Worm (Caenorhabditis elegans) whole organism, L1 larva: Measurements from ENCODE around the gene F28A12.10.

Experiments used
- C34B4.2 ChIP-seq: sonication (generic microtip); optimal IDR thresholded peaks from 2 replicates; lab custom pipeline; 2017; ENCODE audit warnings: mild to moderate bottlenecking, missing genetic modification characterization, missing compliant biosample characterization
- alr-1 ChIP-seq: fragments of 200-800 bp; sonication (Bioruptor generic); optimal IDR thresholded peaks from 2 replicates; lab custom pipeline; 2018; ENCODE audit warnings: borderline replicate concordance, mild to moderate bottlenecking, missing genetic modification characterization, missing compliant biosample characterization
- ama-1 ChIP-seq: fragments of 150-350 bp; optimal IDR thresholded peaks from 2 replicates; lab custom pipeline; 2014
- ceh-63 ChIP-seq: fragments of 200-800 bp; sonication (Bioruptor generic); optimal IDR thresholded peaks from 2 replicates; lab custom pipeline; 2018; ENCODE audit warnings: mild to moderate bottlenecking, missing genetic modification characterization, missing compliant biosample characterization
- ceh-8 ChIP-seq: fragments of 200-800 bp; sonication (Bioruptor generic); optimal IDR thresholded peaks from 2 replicates; lab custom pipeline; 2018; ENCODE audit warnings: mild to moderate bottlenecking, missing genetic modification characterization, moderate library complexity, missing compliant biosample characterization
- dsc-1 ChIP-seq: sonication (generic microtip); optimal IDR thresholded peaks from 2 replicates; lab custom pipeline; 2016; ENCODE audit warnings: mild to moderate bottlenecking, missing genetic modification characterization, missing compliant biosample characterization
- efl-1 ChIP-seq, 4 experiments: fragments of 150-350 bp; optimal IDR thresholded peaks in 3 of 4; peaks in 1 of 4; 1 replicate in 1 of 4; 2 replicates in 3 of 4; lab custom pipeline; 2014; ENCODE audit warnings: missing biosample characterization in 2 of 4, missing genetic modification characterization in 2 of 4, missing genetic modification reagents in 2 of 4
- efl-3 ChIP-seq: fragments of 200-800 bp; sonication (Bioruptor generic); optimal IDR thresholded peaks from 2 replicates; lab custom pipeline; 2018; ENCODE audit warnings: mild to moderate bottlenecking, missing genetic modification characterization, missing compliant biosample characterization
- elt-2 ChIP-seq: sonication (generic microtip); optimal IDR thresholded peaks from 2 replicates; lab custom pipeline; 2016; ENCODE audit warnings: missing genetic modification characterization, mild to moderate bottlenecking, inconsistent platforms, missing compliant biosample characterization, missing genetic modification reagents
- elt-3 ChIP-seq, 6 experiments: fragments of 150-350 bp in 1 of 6; sonication (generic microtip); optimal IDR thresholded peaks; 2 replicates each; lab custom pipeline; 2017 to 2018; ENCODE audit warnings: missing biosample characterization in 6 of 6, missing genetic modification characterization in 6 of 6, inconsistent platforms in 1 of 6
- fkh-10 ChIP-seq: sonication (generic microtip); optimal IDR thresholded peaks from 2 replicates; lab custom pipeline; 2017; ENCODE audit warnings: missing biosample characterization, missing genetic modification reagents, missing genetic modification characterization
- fkh-4 ChIP-seq: sonication (generic microtip); optimal IDR thresholded peaks from 2 replicates; lab custom pipeline; 2016; ENCODE audit warnings: missing compliant biosample characterization, missing genetic modification characterization, borderline replicate concordance
- isw-1 ChIP-seq: fragments of 200-800 bp; sonication (Bioruptor generic); IDR thresholded peaks from 2 replicates; pipeline ENCODE4 v1.3.6; 2022; ENCODE audit warnings: missing genetic modification characterization, missing compliant biosample characterization
- lin-13 ChIP-seq: fragments of 150-350 bp; optimal IDR thresholded peaks from 2 replicates; lab custom pipeline; 2014; ENCODE audit warnings: missing biosample characterization, missing genetic modification reagents, missing genetic modification characterization
- lin-35 ChIP-seq, 2 experiments: fragments of 150-350 bp; optimal IDR thresholded peaks; 2 replicates each; lab custom pipeline; 2014; ENCODE audit warnings: missing biosample characterization in 2 of 2, missing genetic modification characterization in 2 of 2, missing genetic modification reagents in 2 of 2
- lin-39 ChIP-seq: fragments of 150-350 bp; optimal IDR thresholded peaks from 2 replicates; lab custom pipeline; 2014; ENCODE audit warnings: missing biosample characterization, missing genetic modification reagents, missing genetic modification characterization
- mdl-1 ChIP-seq, 2 experiments: fragments of 150-350 bp; optimal IDR thresholded peaks; 2 replicates each; lab custom pipeline; 2014 to 2017; ENCODE audit warnings: missing biosample characterization in 2 of 2, missing genetic modification characterization in 2 of 2, inconsistent platforms in 1 of 2
- nhr-12 ChIP-seq: sonication (generic microtip); optimal IDR thresholded peaks from 2 replicates; lab custom pipeline; 2017; ENCODE audit warnings: missing biosample characterization, missing genetic modification characterization
- nhr-28 ChIP-seq: fragments of 150-350 bp; optimal IDR thresholded peaks from 2 replicates; lab custom pipeline; 2014; ENCODE audit warnings: missing biosample characterization, missing genetic modification characterization
- nhr-71 ChIP-seq: sonication (generic microtip); optimal IDR thresholded peaks from 2 replicates; lab custom pipeline; 2016; ENCODE audit warnings: mild to moderate bottlenecking, missing genetic modification characterization, moderate library complexity, missing compliant biosample characterization
- nhr-84 ChIP-seq: sonication (generic microtip); optimal IDR thresholded peaks from 2 replicates; lab custom pipeline; 2017; ENCODE audit warnings: missing biosample characterization, missing genetic modification characterization
- nhr-85 ChIP-seq: sonication (generic microtip); peaks from one replicate; lab custom pipeline; 2016; ENCODE audit warnings: missing genetic modification characterization, inconsistent platforms, missing compliant biosample characterization
- nhr-90 ChIP-seq: sonication (generic microtip); optimal IDR thresholded peaks from 2 replicates; lab custom pipeline; 2016; ENCODE audit warnings: mild to moderate bottlenecking, missing genetic modification characterization, missing compliant biosample characterization; ENCODE audit not compliant: poor library complexity
- pag-3 ChIP-seq: sonication (generic microtip); optimal IDR thresholded peaks from 2 replicates; lab custom pipeline; 2017; ENCODE audit warnings: missing genetic modification characterization, mild to moderate bottlenecking, missing compliant biosample characterization, antibody characterized with exemption, borderline replicate concordance; ENCODE audit not compliant: insufficient read depth
- pax-3 ChIP-seq: fragments of 200-800 bp; sonication (Bioruptor generic); optimal IDR thresholded peaks from 2 replicates; lab custom pipeline; 2018; ENCODE audit warnings: mild to moderate bottlenecking, missing genetic modification characterization, moderate library complexity, missing compliant biosample characterization
- snpc-4 ChIP-seq: fragments of 150-350 bp; optimal IDR thresholded peaks from 2 replicates; lab custom pipeline; 2014; ENCODE audit warnings: missing biosample characterization, missing genetic modification characterization
- snu-23 ChIP-seq: sonication (generic microtip); optimal IDR thresholded peaks from 2 replicates; lab custom pipeline; 2016; ENCODE audit warnings: missing genetic modification characterization, missing compliant biosample characterization
- sup-37 ChIP-seq: fragments of 200-800 bp; sonication (Bioruptor generic); optimal IDR thresholded peaks from 2 replicates; lab custom pipeline; 2018; ENCODE audit warnings: mild to moderate bottlenecking, missing genetic modification characterization, missing compliant biosample characterization
- swsn-7 ChIP-seq: sonication (generic microtip); optimal IDR thresholded peaks from 2 replicates; lab custom pipeline; 2016; ENCODE audit warnings: missing genetic modification characterization, missing compliant biosample characterization
- tlp-1 ChIP-seq: fragments of 150-350 bp; optimal IDR thresholded peaks from 2 replicates; lab custom pipeline; 2014; ENCODE audit warnings: missing biosample characterization, missing genetic modification characterization
- unc-30 ChIP-seq: sonication (generic microtip); optimal IDR thresholded peaks from 2 replicates; lab custom pipeline; 2017; ENCODE audit warnings: missing biosample characterization, missing genetic modification characterization
- unc-86 ChIP-seq: sonication (generic microtip); optimal IDR thresholded peaks from 2 replicates; lab custom pipeline; 2016; ENCODE audit warnings: missing genetic modification characterization, missing compliant biosample characterization
- unc-98 ChIP-seq: fragments of 200-800 bp; sonication (Bioruptor generic); IDR thresholded peaks from 2 replicates; pipeline ENCODE4 v1.3.6; 2022; ENCODE audit warnings: missing genetic modification characterization, missing compliant biosample characterization
- zag-1 ChIP-seq: fragments of 150-350 bp; optimal IDR thresholded peaks from 2 replicates; lab custom pipeline; 2014; ENCODE audit warnings: missing biosample characterization, missing genetic modification characterization
- ztf-4 ChIP-seq: fragments of 150-350 bp; optimal IDR thresholded peaks from 2 replicates; lab custom pipeline; 2014; ENCODE audit warnings: missing biosample characterization, missing genetic modification characterization

Gene F28A12.10

ce11 chrV:8637666-8638271 is at the start of gene F28A12.10, which contains the start of gene acd-4:
Gene F28A12.10 (minus strand): TSS chrV:8637766.
Gene acd-4 (plus strand): TSS chrV:8638221.
- TF ChIP-seq unc-86 (tag; lab: Kevin White, UChicago), result no peak
- TF ChIP-seq lin-13, result no peak
- no peak for TF ChIP-seq efl-1 (optimal IDR thresholded peaks at IDR 0.05; lab: Kevin White, UChicago)
- no peak for TF ChIP-seq efl-1 (GFP tag; optimal IDR thresholded peaks at IDR 0.05 in 1 of 2; lab: Kevin White, UChicago)

ce11 chrV:8686764-8687163 is 49.2 kb upstream of the F28A12.10 start, which contains the start of gene ZC190.7:
Gene ZC190.7 (minus strand): TSS chrV:8686864.
- no peak for TF ChIP-seq efl-3 (GFP tag; lab: Kevin White, UChicago)
- TF ChIP-seq efl-1 (optimal IDR thresholded peaks at IDR 0.05; lab: Kevin White, UChicago), result no peak
- TF ChIP-seq efl-1 (GFP tag; optimal IDR thresholded peaks at IDR 0.05 in 1 of 2; lab: Kevin White, UChicago), result no peak
- no peak for TF ChIP-seq alr-1 (tag; lab: Kevin White, UChicago)
- TF ChIP-seq nhr-84 (tag; lab: Kevin White, UChicago), result no peak
- no peak for TF ChIP-seq mdl-1 (tag; optimal IDR thresholded peaks at IDR 0.05; lab: Kevin White, UChicago)
- no peak for TF ChIP-seq lin-39 (tag; lab: Kevin White, UChicago)
- TF ChIP-seq zag-1 (tag; lab: Kevin White, UChicago), result no peak

ce11 chrV:8683787-8684186 is 46.2 kb upstream of the F28A12.10 start:
- TF ChIP-seq nhr-85, result no peak
- TF ChIP-seq dsc-1 (tag; lab: Kevin White, UChicago), result peak; percentile 76
- peak; percentile 67 for TF ChIP-seq fkh-4 (tag; lab: Kevin White, UChicago)

DNA sequence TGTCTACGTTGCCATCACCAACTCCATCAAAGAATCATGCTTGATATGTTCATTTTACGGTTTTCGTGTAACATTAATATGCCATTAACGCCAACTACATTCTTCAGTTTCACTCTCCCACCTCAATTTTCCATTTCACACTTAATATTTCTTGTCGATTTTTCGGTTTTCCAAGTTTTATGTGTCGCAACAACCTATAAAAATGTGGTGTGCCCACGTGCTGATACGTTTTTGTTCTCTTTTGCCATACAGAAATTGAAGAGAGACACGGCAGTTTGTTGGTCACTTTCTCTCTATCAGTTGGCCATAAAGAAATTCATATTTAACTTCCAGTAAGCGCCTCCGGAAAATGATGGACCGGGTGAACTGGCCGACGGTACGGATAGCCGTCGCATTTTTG is 45.2 kb upstream of the F28A12.10 start, which contains the start of gene cln-3.3:
Gene cln-3.3 (plus strand): TSS at position 334 of the 400 bp plus-strand sequence.
- TF ChIP-seq alr-1 (tag; lab: Kevin White, UChicago) (no peak), elt-2 (peak; percentile 61), snpc-4 (tag; lab: Kevin White, UChicago) (no peak), mdl-1 (tag; optimal IDR thresholded peaks at IDR 0.05; lab: Kevin White, UChicago) (peak in 1 of 2 experiments; percentile 28), lin-35 (GFP tag; optimal IDR thresholded peaks at IDR 0.05; lab: Kevin White, UChicago) (peak in 1 of 2 experiments; percentile 25), efl-1 (optimal IDR thresholded peaks at IDR 0.05; lab: Kevin White, UChicago) (no peak), efl-1 (GFP tag; optimal IDR thresholded peaks at IDR 0.05 in 1 of 2; lab: Kevin White, UChicago) (peak in 1 of 2 experiments; percentile 81)

- TF ChIP-seq tlp-1 (no peak), C34B4.2 (tag; lab: Kevin White, UChicago) (no peak), nhr-71 (tag; lab: Kevin White, UChicago) (peak; percentile 16), snu-23 (GFP tag; lab: Kevin White, UChicago) (no peak), fkh-4 (tag; lab: Kevin White, UChicago) (no peak), ama-1 (lab: Kevin White, UChicago) (no peak), fkh-10 (GFP tag; lab: Kevin White, UChicago) (no peak), alr-1 (tag; lab: Kevin White, UChicago) (no peak), elt-3 (tag; optimal IDR thresholded peaks at IDR 0.05; lab: Kevin White, UChicago) (no peak), ceh-8 (GFP tag; lab: Kevin White, UChicago) (peak; percentile 90)
These were observed 43.5 kb upstream of the F28A12.10 start, which contains the start of gene ZC190.2 for ce11 chrV:8681050-8681449. Gene ZC190.2 (plus strand): TSS chrV:8681350.

DNA sequence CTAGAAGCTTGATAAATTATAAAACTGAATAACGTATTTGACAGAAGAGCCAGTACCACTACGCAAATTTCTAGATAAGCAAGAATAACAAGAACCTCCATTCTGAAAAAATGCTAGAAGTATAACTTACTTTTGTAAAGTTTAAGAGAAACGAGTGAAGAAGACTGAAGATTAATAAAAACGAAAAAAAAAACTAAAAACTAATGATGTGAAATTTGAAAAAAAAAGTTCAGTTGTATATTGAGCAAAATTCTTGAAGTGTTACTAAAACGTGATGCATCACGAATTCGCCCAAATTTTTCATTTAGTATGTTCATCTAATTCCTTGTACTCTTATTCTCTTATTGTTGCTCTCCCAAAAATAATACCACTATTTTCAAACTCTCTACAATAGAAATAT is 39.6 kb upstream of the F28A12.10 start, which contains the start of gene ZC190.6:
Gene ZC190.6 (minus strand): TSS at position 101 of the 400 bp plus-strand sequence.
- TF ChIP-seq lin-35 (GFP tag; optimal IDR thresholded peaks at IDR 0.05; lab: Kevin White, UChicago) (no peak), pax-3 (tag; lab: Kevin White, UChicago) (no peak), dsc-1 (tag; lab: Kevin White, UChicago) (no peak), nhr-12 (tag; lab: Kevin White, UChicago) (no peak), snu-23 (GFP tag; lab: Kevin White, UChicago) (no peak), sup-37 (no peak), ztf-4 (tag; lab: Kevin White, UChicago) (no peak), elt-3 (tag; optimal IDR thresholded peaks at IDR 0.05; lab: Kevin White, UChicago) (no peak), nhr-28 (no peak), nhr-90 (no peak), lin-13 (no peak), isw-1 (GFP tag; lab: Robert Waterston, UW) (no peak), unc-30 (tag; lab: Kevin White, UChicago) (no peak), ceh-63 (GFP tag; lab: Kevin White, UChicago) (no peak), unc-98 (GFP tag; lab: Robert Waterston, UW) (no peak), pag-3 (tag; lab: Kevin White, UChicago) (no peak), swsn-7 (tag; lab: Kevin White, UChicago) (no peak)
- TF ChIP-seq, all 84 proteins: peak for 0
